Fruit fly (Drosophila melanogaster): ENCODE results near the gene CG3108.

The CG3108 gene

dm6 chrX:5754837-5755828 lies 26.3 kb downstream of the CG3108 start, which contains the start of the genes lin-52 and CG15771 (continued):
- peak; percentile 90 for TF ChIP-seq CG14710 (tag; optimal IDR thresholded peaks at IDR 0.05)
- TF ChIP-seq wdn (GFP tag; IDR thresholded peaks at IDR 0.05) = peak; percentile 90
- TF ChIP-seq twi (tag; optimal IDR thresholded peaks at IDR 0.05) = peak; percentile 91
- TF ChIP-seq scrt (GFP tag; optimal IDR thresholded peaks at IDR 0.05) = peak; percentile 92
- TF ChIP-seq CG3847 (GFP tag; IDR thresholded peaks at IDR 0.05) = peak; percentile 96
- peak; percentile 94 for TF ChIP-seq CG10209 (GFP tag; optimal IDR thresholded peaks at IDR 0.05)
- no peak for TF ChIP-seq sima (GFP tag; optimal IDR thresholded peaks at IDR 0.05)
- TF ChIP-seq CG34422 (GFP tag; IDR thresholded peaks at IDR 0.05) = peak; percentile 91
- 0 out of 3 replicates have a peak, but pooled peaks have one; percentile 24 for TF ChIP-seq HLH4C (GFP tag; IDR thresholded peaks at IDR 0.05; ENCODE audit: partially characterized antibody)
- no peak for TF ChIP-seq fru (optimal IDR thresholded peaks at IDR 0.05)
- TF ChIP-seq CG18599 (GFP tag; optimal IDR thresholded peaks at IDR 0.05) = peak; percentile 98
- TF ChIP-seq caup (GFP tag; optimal IDR thresholded peaks at IDR 0.05; ENCODE audit: severe bottlenecking) = peak; percentile 94
- TF ChIP-seq CG17568 (GFP tag; optimal IDR thresholded peaks at IDR 0.05) = peak; percentile 86
- peak; percentile 96 for TF ChIP-seq CG12769 (tag; optimal IDR thresholded peaks at IDR 0.05)
- TF ChIP-seq CG9932 (GFP tag; IDR thresholded peaks at IDR 0.05) = peak; percentile 96
- peak; percentile 93 for TF ChIP-seq CG1529 (GFP tag; optimal IDR thresholded peaks at IDR 0.05)
- peak; percentile 97 for TF ChIP-seq sisA (GFP tag; IDR thresholded peaks at IDR 0.05)
- peak; percentile 95 for TF ChIP-seq bcd (GFP tag; optimal IDR thresholded peaks at IDR 0.05)
- peak; percentile 96 for TF ChIP-seq Sox100B (GFP tag; optimal IDR thresholded peaks at IDR 0.05)
- TF ChIP-seq dati (GFP tag; IDR thresholded peaks at IDR 0.05) = peak; percentile 78
- TF ChIP-seq slbo (GFP tag; IDR thresholded peaks at IDR 0.05) = peak; percentile 96
- peak; percentile 100 for TF ChIP-seq CG8388 (GFP tag; optimal IDR thresholded peaks at IDR 0.05)
- peak in 1 of 2 experiments; percentile 85 for TF ChIP-seq Hr78 (GFP tag; optimal IDR thresholded peaks at IDR 0.05)
- TF ChIP-seq CG8089 (GFP tag; optimal IDR thresholded peaks at IDR 0.05) = peak; percentile 51
- peak; percentile 96 for TF ChIP-seq sqz (GFP tag; optimal IDR thresholded peaks at IDR 0.05)
- peak; percentile 86 for TF ChIP-seq Hsf (GFP tag; optimal IDR thresholded peaks at IDR 0.05)
- peak; percentile 18 for TF ChIP-seq CG33213 (GFP tag; optimal IDR thresholded peaks at IDR 0.05)
- peak; percentile 93 for TF ChIP-seq CG2199 (GFP tag; IDR thresholded peaks at IDR 0.05)
- no peak for TF ChIP-seq sc (optimal IDR thresholded peaks at IDR 0.05)
- TF ChIP-seq sc (GFP tag; optimal IDR thresholded peaks at IDR 0.05) = peak; percentile 87
- TF ChIP-seq ap (GFP tag; IDR thresholded peaks at IDR 0.05) = peak; percentile 90
- peak; percentile 80 for TF ChIP-seq CG10654 (GFP tag; optimal IDR thresholded peaks at IDR 0.05)
- TF ChIP-seq CG2129 (GFP tag; IDR thresholded peaks at IDR 0.05; ENCODE audit: partially characterized antibody) = no peak
- peak; percentile 35 for TF ChIP-seq Side (GFP tag; optimal IDR thresholded peaks at IDR 0.05)
- TF ChIP-seq gt (GFP tag; IDR thresholded peaks at IDR 0.05) = peak; percentile 77
- TF ChIP-seq CG10462 (GFP tag; optimal IDR thresholded peaks at IDR 0.05) = peak; percentile 90
- 0 out of 2 replicates have a peak, but pooled peaks have one; percentile 32 for TF ChIP-seq ato (GFP tag; IDR thresholded peaks at IDR 0.05; ENCODE audit: partially characterized antibody)
- TF ChIP-seq CG6765 (GFP tag; optimal IDR thresholded peaks at IDR 0.05) = peak; percentile 95
- TF ChIP-seq tx (GFP tag; optimal IDR thresholded peaks at IDR 0.05) = peak; percentile 35
- TF ChIP-seq Neu2 (GFP tag; optimal IDR thresholded peaks at IDR 0.05; ENCODE audit: borderline replicate concordance) = no peak
- peak; percentile 94 for TF ChIP-seq CG30403 (GFP tag; optimal IDR thresholded peaks at IDR 0.05)
- TF ChIP-seq Scr (GFP tag; IDR thresholded peaks at IDR 0.05; ENCODE audit: partially characterized antibody) = peak; percentile 71
- TF ChIP-seq Hey (tag; optimal IDR thresholded peaks at IDR 0.05) = peak; percentile 81
- TF ChIP-seq ftz-f1 (GFP tag; optimal IDR thresholded peaks at IDR 0.05) = peak; percentile 47
- peak; percentile 90 for TF ChIP-seq lbe (GFP tag; optimal IDR thresholded peaks at IDR 0.05)
- no peak for TF ChIP-seq CG11398 (GFP tag; optimal IDR thresholded peaks at IDR 0.05)
- peak; percentile 93 for TF ChIP-seq CG17361 (GFP tag; IDR thresholded peaks at IDR 0.05)
- TF ChIP-seq exex (tag; optimal IDR thresholded peaks at IDR 0.05) = peak; percentile 79

All from whole organism, embryonic.